Fruit fly (Drosophila melanogaster): Measurements from ENCODE around the gene CG14717.
A peak's percentile ranks its signal among the peaks of the same experiment; 100 is the strongest.

The CG14717 gene

DNA sequence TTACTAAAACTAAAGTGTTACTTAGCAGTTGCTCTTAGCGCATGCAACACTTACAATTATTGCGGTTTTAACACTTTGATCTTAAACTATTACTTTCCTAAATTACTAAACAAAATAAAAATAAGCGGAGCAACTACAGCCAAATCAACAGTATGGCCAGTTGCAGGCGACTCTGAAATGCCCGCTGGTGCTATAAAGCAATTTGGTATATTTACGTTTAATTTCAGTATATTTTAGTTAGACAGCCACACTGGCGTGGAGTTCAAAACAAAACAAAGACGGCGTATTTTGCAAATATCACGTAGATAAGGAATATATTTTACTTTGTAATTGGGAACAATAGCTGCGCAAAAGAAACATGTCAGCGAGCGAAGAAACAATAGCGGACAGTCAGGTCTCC is 16.8 kb upstream of the CG14717 start, which contains the start of the genes Taf12 and Ho (continued):
- TF ChIP-seq Bgb (GFP tag; IDR thresholded peaks at IDR 0.05; ENCODE audit: partially characterized antibody), result no peak
- TF ChIP-seq CG6765 (GFP tag; optimal IDR thresholded peaks at IDR 0.05), result no peak
- no peak for TF ChIP-seq B-H1 (GFP tag; IDR thresholded peaks at IDR 0.05)
- TF ChIP-seq dmrt11E (tag; optimal IDR thresholded peaks at IDR 0.05), result no peak
- TF ChIP-seq ind (GFP tag; optimal IDR thresholded peaks at IDR 0.05), result no peak
- peak; percentile 1 for TF ChIP-seq CG17186 (GFP tag; optimal IDR thresholded peaks at IDR 0.05)
- no peak for TF ChIP-seq CG7987 (GFP tag; optimal IDR thresholded peaks at IDR 0.05)
- peak; percentile 46 for TF ChIP-seq Ets97D (GFP tag; optimal IDR thresholded peaks at IDR 0.05)
- TF ChIP-seq zen (tag; optimal IDR thresholded peaks at IDR 0.05), result peak; percentile 63
- no peak for TF ChIP-seq grn (GFP tag; optimal IDR thresholded peaks at IDR 0.05)
- no peak for TF ChIP-seq CG8359 (GFP tag; optimal IDR thresholded peaks at IDR 0.05; ENCODE audit: borderline replicate concordance)
- TF ChIP-seq Mes4 (GFP tag; optimal IDR thresholded peaks at IDR 0.05), result no peak
- no peak for TF ChIP-seq Fer3 (tag; optimal IDR thresholded peaks at IDR 0.05)
- no peak for TF ChIP-seq sisA (GFP tag; IDR thresholded peaks at IDR 0.05)
- no peak for TF ChIP-seq CG11247 (GFP tag; IDR thresholded peaks at IDR 0.05)
- no peak for TF ChIP-seq rib (GFP tag; IDR thresholded peaks at IDR 0.05)
- TF ChIP-seq CG7372 (GFP tag; IDR thresholded peaks at IDR 0.05), result no peak
- no peak for TF ChIP-seq CG12071 (GFP tag; optimal IDR thresholded peaks at IDR 0.05)
- TF ChIP-seq Opbp (GFP tag; IDR thresholded peaks at IDR 0.05; ENCODE audit: partially characterized antibody), result no peak
- TF ChIP-seq CG14860 (GFP tag; IDR thresholded peaks at IDR 0.05; ENCODE audit: partially characterized antibody), result no peak
- TF ChIP-seq CG2120 (GFP tag; optimal IDR thresholded peaks at IDR 0.05), result no peak
- no peak for TF ChIP-seq CG8944 (GFP tag; optimal IDR thresholded peaks at IDR 0.05)
- no peak for TF ChIP-seq br (optimal IDR thresholded peaks at IDR 0.05)
- TF ChIP-seq eyg (GFP tag; optimal IDR thresholded peaks at IDR 0.05), result no peak
- no peak for TF ChIP-seq scrt (GFP tag; optimal IDR thresholded peaks at IDR 0.05)
- TF ChIP-seq Pdp1 (GFP tag; optimal IDR thresholded peaks at IDR 0.05), result no peak
- TF ChIP-seq Dip3 (GFP tag; optimal IDR thresholded peaks at IDR 0.05), result no peak
- TF ChIP-seq nmo (GFP tag; optimal IDR thresholded peaks at IDR 0.05), result peak; percentile 29
- 0 out of 3 replicates have a peak, but pooled peaks have one; percentile 15 for TF ChIP-seq CG34422 (GFP tag; IDR thresholded peaks at IDR 0.05)
- no peak for TF ChIP-seq CG9437 (GFP tag; optimal IDR thresholded peaks at IDR 0.05)
- TF ChIP-seq Lpt (GFP tag; optimal IDR thresholded peaks at IDR 0.05), result no peak
- TF ChIP-seq Ada2b (GFP tag; IDR thresholded peaks at IDR 0.05), result no peak
- no peak for TF ChIP-seq Sox100B (GFP tag; optimal IDR thresholded peaks at IDR 0.05)

DNA sequence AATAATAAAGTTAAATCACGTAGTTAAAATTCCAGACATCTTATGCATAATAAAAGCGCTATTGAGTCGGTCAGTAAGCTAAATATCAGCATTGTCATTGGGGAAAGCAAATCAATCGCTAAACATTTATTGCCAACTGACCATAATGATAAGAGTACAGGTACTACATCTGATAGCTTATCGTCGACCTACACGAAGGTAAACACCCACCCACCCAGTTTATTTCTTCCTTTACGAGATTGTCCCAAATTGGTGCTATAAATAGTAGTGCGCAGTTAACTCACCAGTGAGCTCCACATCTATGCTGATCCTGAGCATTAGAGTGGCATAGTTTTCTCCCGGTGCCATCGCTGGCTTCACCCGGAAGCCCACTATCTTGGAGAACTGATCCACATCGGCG is 12.6 kb upstream of the CG14717 start:
- TF ChIP-seq CG15073 (GFP tag; optimal IDR thresholded peaks at IDR 0.05) (no peak), Dip3 (GFP tag; optimal IDR thresholded peaks at IDR 0.05) (no peak), CG14667 (GFP tag; IDR thresholded peaks at IDR 0.05) (no peak), CG16863 (GFP tag; optimal IDR thresholded peaks at IDR 0.05) (no peak), NfI (GFP tag; optimal IDR thresholded peaks at IDR 0.05) (no peak), CG3281 (GFP tag; optimal IDR thresholded peaks at IDR 0.05) (peak; percentile 8), CG12071 (GFP tag; optimal IDR thresholded peaks at IDR 0.05) (peak; percentile 10), CG7839 (tag; optimal IDR thresholded peaks at IDR 0.05) (no peak), danr (GFP tag; IDR thresholded peaks at IDR 0.05) (no peak), usp (GFP tag; optimal IDR thresholded peaks at IDR 0.05) (no peak), Vsx1 (GFP tag; optimal IDR thresholded peaks at IDR 0.05) (no peak), pho (GFP tag; optimal IDR thresholded peaks at IDR 0.05) (no peak), Sox102F (GFP tag; optimal IDR thresholded peaks at IDR 0.05) (no peak), sr (GFP tag; IDR thresholded peaks at IDR 0.05) (no peak), sd (tag; optimal IDR thresholded peaks at IDR 0.05) (peak; percentile 37), GATAe (GFP tag; conservative IDR thresholded peaks at IDR 0.05) (peak; percentile 51), CG17186 (GFP tag; optimal IDR thresholded peaks at IDR 0.05) (no peak), grn (GFP tag; optimal IDR thresholded peaks at IDR 0.05) (peak; percentile 42), Med (GFP tag) (peak; percentile 2), CG34376 (GFP tag; optimal IDR thresholded peaks at IDR 0.05) (peak; percentile 37), CG2129 (GFP tag; IDR thresholded peaks at IDR 0.05; ENCODE audit: partially characterized antibody) (no peak), CG9609 (GFP tag; optimal IDR thresholded peaks at IDR 0.05) (no peak), CG9876 (GFP tag; optimal IDR thresholded peaks at IDR 0.05) (no peak), mirr (GFP tag; optimal IDR thresholded peaks at IDR 0.05) (peak; percentile 48)
